Fruit fly (Drosophila melanogaster) whole organism, wandering third instar larva: ENCODE results near the gene CanA-14F.

Source experiments
- Dfd ChIP-seq: fragments of >200 bp; optimal IDR thresholded peaks from 2 replicates; lab custom pipeline; 2017; ENCODE audit warnings: missing biosample characterization, missing genetic modification characterization
- GATAd ChIP-seq: sonication (Bioruptor generic); optimal IDR thresholded peaks from 2 replicates; lab custom pipeline; 2016; ENCODE audit warnings: missing biosample characterization, missing genetic modification characterization
- pan ChIP-seq: fragments of >200 bp; optimal IDR thresholded peaks from 2 replicates; lab custom pipeline; 2017

dm6 chrX:16552968-16553417, 34.0 kb downstream of the CanA-14F start:
- TF ChIP-seq Dfd (GFP tag; lab: Kevin White, UChicago) (no peak), GATAd (no peak), pan (no peak)
